Worm (Caenorhabditis elegans): ENCODE results near the gene rom-1.
A peak's percentile ranks its signal among the peaks of the same experiment; 100 is the strongest.

DNA sequence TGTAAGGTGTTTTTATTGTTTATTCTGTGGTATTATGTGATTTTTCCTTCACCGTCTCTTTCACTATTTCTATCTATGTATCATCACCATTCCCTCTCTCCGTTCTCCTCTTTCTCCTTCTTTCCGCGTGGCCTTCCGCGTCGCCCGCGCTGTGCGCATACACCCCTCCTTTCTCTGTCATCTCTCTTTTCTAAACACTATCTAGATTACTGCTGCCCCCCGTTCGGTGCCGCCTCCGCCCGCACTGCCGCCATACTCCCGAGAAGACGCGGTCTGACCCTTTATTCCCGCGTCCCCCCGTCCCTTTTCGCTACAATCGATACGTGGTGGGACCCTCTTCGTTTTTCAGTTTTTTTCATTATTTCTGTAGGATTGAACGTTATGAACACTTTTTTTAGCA, 41.6 kb downstream of the rom-1 start:
- TF ChIP-seq nfya-1 (tag; optimal IDR thresholded peaks at IDR 0.05; ENCODE audit: insufficient read depth) (peak; percentile 9), tbx-2 (tag; optimal IDR thresholded peaks at IDR 0.05) (no peak), nhr-12 (tag; optimal IDR thresholded peaks at IDR 0.05) (no peak), ztf-11 (tag; optimal IDR thresholded peaks at IDR 0.05) (no peak)

Measured in whole organism, L3 larva.